Worm (Caenorhabditis elegans): ENCODE data around the gene ZK666.12.

Gene ZK666.12

DNA sequence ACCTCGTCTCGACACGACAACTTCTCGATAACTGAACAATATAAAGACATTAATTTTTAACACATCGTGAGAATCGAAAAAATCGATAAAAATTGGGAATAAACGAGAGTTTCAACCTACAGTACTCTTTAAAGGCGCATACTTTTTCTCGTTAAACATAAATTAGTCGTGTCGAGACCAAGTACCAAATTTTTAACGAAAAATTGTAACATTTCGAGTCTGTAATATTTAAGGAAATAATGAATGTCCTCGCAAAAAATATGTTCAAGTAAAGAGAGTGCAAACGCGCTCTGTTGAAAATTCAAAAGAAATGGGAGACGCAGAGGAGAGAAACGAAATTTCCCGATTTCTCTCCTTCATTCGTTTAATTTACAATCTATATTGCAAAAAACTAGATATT lies 45.7 kb upstream of the ZK666.12 start (continued):
- TF ChIP-seq attf-3 (GFP tag; conservative IDR thresholded peaks at IDR 0.05) (no peak), B0035.1 (tag; optimal IDR thresholded peaks at IDR 0.05) (no peak), let-607 (tag; optimal IDR thresholded peaks at IDR 0.05) (no peak), lag-1 (GFP tag; IDR thresholded peaks at IDR 0.05) (no peak), ZK185.1 (tag; optimal IDR thresholded peaks at IDR 0.05; ENCODE audit: poor library complexity, severe bottlenecking) (peak; percentile 10), Y53F4B.3 (GFP tag; IDR thresholded peaks at IDR 0.05) (no peak), nhr-27 (tag; optimal IDR thresholded peaks at IDR 0.05) (no peak), madf-3 (GFP tag; IDR thresholded peaks at IDR 0.05) (no peak), bed-2 (GFP tag; IDR thresholded peaks at IDR 0.05) (no peak), Y95B8A.8 (GFP tag; IDR thresholded peaks at IDR 0.05) (no peak), hmg-1.2 (GFP tag; IDR thresholded peaks at IDR 0.05) (no peak), T07F8.4 (tag; optimal IDR thresholded peaks at IDR 0.05) (no peak), dpl-1 (GFP tag; optimal IDR thresholded peaks at IDR 0.05) (no peak), unc-130 (GFP tag; optimal IDR thresholded peaks at IDR 0.05) (no peak), snpc-4 (GFP tag; optimal IDR thresholded peaks at IDR 0.05) (no peak), snpc-4 (tag; optimal IDR thresholded peaks at IDR 0.05) (no peak), C17E4.6 (GFP tag; IDR thresholded peaks at IDR 0.05) (no peak), nhr-80 (tag; optimal IDR thresholded peaks at IDR 0.05) (no peak), let-526 (GFP tag; IDR thresholded peaks at IDR 0.05) (no peak), sea-2 (GFP tag; IDR thresholded peaks at IDR 0.05) (no peak), tlf-1 (GFP tag; optimal IDR thresholded peaks at IDR 0.05) (no peak), aptf-2 (GFP tag; conservative IDR thresholded peaks at IDR 0.05) (no peak), ceh-27 (GFP tag; optimal IDR thresholded peaks at IDR 0.05) (no peak), ztf-26 (tag; optimal IDR thresholded peaks at IDR 0.05) (peak; percentile 82), tbp1 (GFP tag; optimal IDR thresholded peaks at IDR 0.05) (no peak), ccch-3 (GFP tag; optimal IDR thresholded peaks at IDR 0.05) (no peak), snpc-1.1 (tag; optimal IDR thresholded peaks at IDR 0.05; ENCODE audit: insufficient read depth) (no peak), mes-4 (tag; optimal IDR thresholded peaks at IDR 0.05) (no peak), bed-1 (GFP tag; IDR thresholded peaks at IDR 0.05) (no peak), him-1 (tag; optimal IDR thresholded peaks at IDR 0.05) (peak; percentile 26), zfh-2 (GFP tag; conservative IDR thresholded peaks at IDR 0.05) (no peak), rcor-1 (GFP tag; IDR thresholded peaks at IDR 0.05) (no peak), Y56A3A.18 (GFP tag; IDR thresholded peaks at IDR 0.05) (peak; percentile 5; the same call in 1 of the 2 replicates), ceh-91 (GFP tag; IDR thresholded peaks at IDR 0.05) (no peak), F57A8.1 (GFP tag; optimal IDR thresholded peaks at IDR 0.05) (no peak), xnd-1 (tag; optimal IDR thresholded peaks at IDR 0.05) (no peak), pbrm-1 (GFP tag; IDR thresholded peaks at IDR 0.05) (no peak), ztf-18 (tag; optimal IDR thresholded peaks at IDR 0.05) (no peak), lir-1 (GFP tag; conservative IDR thresholded peaks at IDR 0.05) (no peak), die-1 (tag; optimal IDR thresholded peaks at IDR 0.05) (no peak), madf-10 (tag; optimal IDR thresholded peaks at IDR 0.05) (peak; percentile 1), lin-26 (GFP tag; IDR thresholded peaks at IDR 0.05) (no peak), B0336.3 (GFP tag; IDR thresholded peaks at IDR 0.05) (peak; percentile 54), nfyb-1 (GFP tag; IDR thresholded peaks at IDR 0.05) (peak; percentile 66; the same call in 1 of the 2 replicates), snpc-3.4 (tag; optimal IDR thresholded peaks at IDR 0.05) (no peak), chd-7 (tag; optimal IDR thresholded peaks at IDR 0.05) (no peak), dox-1 (GFP tag; IDR thresholded peaks at IDR 0.05) (no peak), ztf-22 (GFP tag; optimal IDR thresholded peaks at IDR 0.05) (no peak), C06A6.2 (GFP tag; conservative IDR thresholded peaks at IDR 0.05) (0 out of 2 replicates have a peak, but pooled peaks have one; percentile 22)
